Fruit fly (Drosophila melanogaster) whole organism, embryonic: Measurements from ENCODE around the gene CG11811.

Source experiments
- CG17829 ChIP-seq: fragments of 200-800 bp; optimal IDR thresholded peaks from 2 replicates; lab custom pipeline; 2019; ENCODE audit warnings: missing biosample characterization, mild to moderate bottlenecking, missing genetic modification characterization, moderate library complexity
- CG9876 ChIP-seq: fragments of 200-800 bp; sonication (Bioruptor generic); optimal IDR thresholded peaks from 2 replicates; lab custom pipeline; 2016; ENCODE audit warnings: missing biosample characterization, missing genetic modification characterization
- D ChIP-seq, 2 experiments: fragments of 200-800 bp in 1 of 2; fragments of >200 bp in 1 of 2; sonication (Bioruptor generic) in 1 of 2; optimal IDR thresholded peaks; 2 replicates in 1 of 2; 3 replicates in 1 of 2; lab custom pipeline; 2017; ENCODE audit warnings: mild to moderate bottlenecking in 1 of 2, missing biosample characterization in 1 of 2, missing genetic modification characterization in 1 of 2, missing genetic modification reagents in 1 of 2
- ci ChIP-seq: fragments of 200-800 bp; sonication (Bioruptor generic); IDR thresholded peaks from 3 replicates; pipeline ENCODE4 v1.3.6; 2022; ENCODE audit warnings: missing biosample characterization, missing genetic modification characterization

DNA sequence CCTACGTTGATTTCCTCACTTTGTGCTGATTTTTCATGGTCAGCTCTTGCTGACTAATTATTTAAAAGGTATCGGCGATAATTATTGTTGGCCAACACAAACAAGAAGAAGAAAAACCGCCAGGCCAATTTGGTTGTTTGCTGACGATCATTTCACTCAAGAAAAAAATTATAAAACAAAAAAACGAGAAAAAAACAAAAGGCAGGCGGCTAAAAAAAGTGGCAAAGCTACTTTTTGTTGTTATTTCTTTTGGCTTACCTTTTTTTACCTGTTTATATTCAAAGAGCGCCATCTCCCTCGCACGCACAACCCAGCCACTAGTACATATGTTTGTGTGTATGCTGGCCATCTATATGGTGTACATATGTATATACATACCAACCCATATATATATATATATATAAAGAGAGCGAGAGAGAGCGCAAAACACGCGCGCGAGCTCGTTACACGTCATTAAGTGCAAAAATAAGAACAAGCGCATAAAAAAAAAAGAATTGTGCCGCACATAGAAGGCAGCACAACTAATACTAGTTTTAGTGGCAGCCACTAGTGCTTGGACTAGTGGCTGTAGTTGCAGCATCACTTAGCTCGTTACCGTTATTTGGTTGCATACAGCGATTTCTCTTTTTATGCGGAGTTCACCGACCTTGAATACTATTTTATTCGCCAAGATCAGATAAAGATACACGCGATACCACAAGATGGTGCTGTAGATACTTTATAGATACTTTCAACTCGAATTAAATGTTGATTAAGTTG is 15.0 kb upstream of the CG11811 start:
- no peak for TF ChIP-seq CG9876 (GFP tag; lab: Kevin White, UChicago)
- TF ChIP-seq ci (GFP tag; lab: Robert Waterston, UW) = no peak
- no peak for TF ChIP-seq D (optimal IDR thresholded peaks at IDR 0.05; lab: Kevin White, UChicago)
- no peak for TF ChIP-seq D (GFP tag; optimal IDR thresholded peaks at IDR 0.05; lab: Kevin White, UChicago)
- no peak for TF ChIP-seq CG17829 (tag; lab: Kevin White, UChicago)
